Worm (Caenorhabditis elegans) whole organism, L1 larva: Measurements from ENCODE around the gene coh-3.

Experiments used
- ama-1 ChIP-seq: fragments of 150-350 bp; optimal IDR thresholded peaks from 2 replicates; lab custom pipeline; 2014
- blmp-1 ChIP-seq: fragments of 150-350 bp; optimal IDR thresholded peaks from 2 replicates; lab custom pipeline; 2014; ENCODE audit warnings: missing biosample characterization, missing genetic modification characterization
- egl-27 ChIP-seq, 2 experiments: fragments of 150-350 bp in 1 of 2; sonication (generic microtip); optimal IDR thresholded peaks; 3 replicates each; lab custom pipeline; 2017 to 2018; ENCODE audit warnings: missing biosample characterization in 2 of 2, missing genetic modification characterization in 2 of 2, missing genetic modification reagents in 2 of 2
- elt-2 ChIP-seq: sonication (generic microtip); optimal IDR thresholded peaks from 2 replicates; lab custom pipeline; 2016; ENCODE audit warnings: missing genetic modification characterization, mild to moderate bottlenecking, inconsistent platforms, missing compliant biosample characterization, missing genetic modification reagents
- fos-1 ChIP-seq: fragments of 150-350 bp; optimal IDR thresholded peaks from 2 replicates; lab custom pipeline; 2014; ENCODE audit warnings: missing biosample characterization, missing genetic modification characterization
- nhr-76 ChIP-seq: sonication (generic microtip); optimal IDR thresholded peaks from 2 replicates; lab custom pipeline; 2017; ENCODE audit warnings: missing biosample characterization, missing genetic modification characterization
- nhr-77 ChIP-seq: fragments of 150-350 bp; optimal IDR thresholded peaks from 2 replicates; lab custom pipeline; 2014; ENCODE audit warnings: missing biosample characterization, missing genetic modification characterization
- rnt-1 ChIP-seq: sonication (generic microtip); optimal IDR thresholded peaks from 2 replicates; lab custom pipeline; 2016; ENCODE audit warnings: mild to moderate bottlenecking, missing genetic modification characterization, moderate library complexity, missing compliant biosample characterization
- skn-1 ChIP-seq: fragments of 150-350 bp; optimal IDR thresholded peaks from 2 replicates; lab custom pipeline; 2014; ENCODE audit warnings: missing biosample characterization, missing genetic modification characterization
- tbx-2 ChIP-seq: sonication (generic microtip); optimal IDR thresholded peaks from 2 replicates; lab custom pipeline; 2016; ENCODE audit warnings: missing genetic modification characterization, missing compliant biosample characterization
- unc-62 ChIP-seq: fragments of 150-350 bp; optimal IDR thresholded peaks from 2 replicates; lab custom pipeline; 2014; ENCODE audit warnings: missing biosample characterization, missing genetic modification reagents, missing genetic modification characterization
- unc-86 ChIP-seq: sonication (generic microtip); optimal IDR thresholded peaks from 2 replicates; lab custom pipeline; 2016; ENCODE audit warnings: missing genetic modification characterization, missing compliant biosample characterization

ce11 chrV:14449397-14449796, 7.8 kb upstream of the coh-3 start, which contains the start of gene F23B12.7:
- TF ChIP-seq skn-1 (no peak), nhr-76 (tag; lab: Kevin White, UChicago) (no peak), nhr-77 (tag; lab: Kevin White, UChicago) (no peak), blmp-1 (tag; lab: Kevin White, UChicago) (no peak), elt-2 (tag; lab: Kevin White, UChicago) (no peak), fos-1 (no peak), rnt-1 (no peak), ama-1 (lab: Kevin White, UChicago) (no peak), unc-62 (no peak), tbx-2 (no peak), unc-86 (tag; lab: Kevin White, UChicago) (no peak), egl-27 (tag; optimal IDR thresholded peaks at IDR 0.05; lab: Kevin White, UChicago) (no peak)
